Fruit fly (Drosophila melanogaster): ENCODE measurements around the gene frtz.

The frtz gene

dm6 chr2L:1727162-1727825 is 11.6 kb upstream of the frtz start:
- no peak for TF ChIP-seq noc (tag; optimal IDR thresholded peaks at IDR 0.05)

DNA sequence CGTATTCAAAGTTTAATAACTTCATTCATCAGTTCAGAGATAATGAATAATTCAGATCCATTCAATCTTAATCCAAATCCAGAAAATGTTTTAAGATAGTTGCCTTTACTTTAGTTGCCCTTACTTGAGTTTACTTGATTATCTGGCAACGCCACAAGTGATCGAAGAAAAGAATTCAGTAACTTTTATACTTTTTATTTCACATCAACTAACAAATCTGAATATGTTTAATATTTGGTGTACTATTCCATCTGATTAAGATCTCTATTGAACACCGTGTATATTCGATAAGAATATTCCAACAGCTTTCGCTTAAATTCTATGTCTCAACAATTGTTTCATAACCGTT is 8.9 kb upstream of the frtz start:
- TF ChIP-seq noc (tag; optimal IDR thresholded peaks at IDR 0.05): no peak

DNA sequence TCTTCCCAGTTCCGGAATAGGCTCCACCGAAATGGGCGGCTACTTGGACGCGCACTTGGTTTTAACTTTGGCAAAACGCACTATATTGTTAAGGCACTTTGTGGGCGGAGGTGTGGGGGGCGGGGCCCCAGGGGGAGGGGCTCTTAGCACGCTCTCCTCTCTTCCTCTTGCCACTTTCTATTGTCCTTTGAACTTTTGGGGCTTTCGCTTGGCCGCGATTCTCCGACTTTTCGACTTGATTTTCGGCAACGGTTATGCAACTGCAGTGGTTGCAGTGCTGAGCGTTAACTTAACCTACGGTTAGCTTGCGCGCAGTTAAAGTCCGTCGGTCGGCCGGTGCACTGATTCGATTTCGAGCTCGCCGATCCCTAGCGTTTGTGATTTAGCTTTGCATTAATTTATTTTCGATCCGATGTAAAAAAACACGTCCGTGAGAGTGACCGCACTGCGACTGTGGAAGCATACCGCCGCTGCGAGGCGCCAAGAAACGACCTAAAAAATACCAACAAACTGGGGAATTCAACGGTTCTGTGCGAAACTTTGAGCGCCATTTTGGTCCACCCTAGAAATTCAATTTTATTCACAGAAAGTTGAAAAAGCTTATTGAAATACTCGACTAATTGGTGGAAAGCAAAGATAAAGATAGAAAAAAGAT is 8.4 kb upstream of the frtz start, which contains the start of gene Rim2:
Gene Rim2 (minus strand): TSS at position 452 of the 655 bp plus-strand sequence.
- TF ChIP-seq noc (tag; optimal IDR thresholded peaks at IDR 0.05): no peak

DNA sequence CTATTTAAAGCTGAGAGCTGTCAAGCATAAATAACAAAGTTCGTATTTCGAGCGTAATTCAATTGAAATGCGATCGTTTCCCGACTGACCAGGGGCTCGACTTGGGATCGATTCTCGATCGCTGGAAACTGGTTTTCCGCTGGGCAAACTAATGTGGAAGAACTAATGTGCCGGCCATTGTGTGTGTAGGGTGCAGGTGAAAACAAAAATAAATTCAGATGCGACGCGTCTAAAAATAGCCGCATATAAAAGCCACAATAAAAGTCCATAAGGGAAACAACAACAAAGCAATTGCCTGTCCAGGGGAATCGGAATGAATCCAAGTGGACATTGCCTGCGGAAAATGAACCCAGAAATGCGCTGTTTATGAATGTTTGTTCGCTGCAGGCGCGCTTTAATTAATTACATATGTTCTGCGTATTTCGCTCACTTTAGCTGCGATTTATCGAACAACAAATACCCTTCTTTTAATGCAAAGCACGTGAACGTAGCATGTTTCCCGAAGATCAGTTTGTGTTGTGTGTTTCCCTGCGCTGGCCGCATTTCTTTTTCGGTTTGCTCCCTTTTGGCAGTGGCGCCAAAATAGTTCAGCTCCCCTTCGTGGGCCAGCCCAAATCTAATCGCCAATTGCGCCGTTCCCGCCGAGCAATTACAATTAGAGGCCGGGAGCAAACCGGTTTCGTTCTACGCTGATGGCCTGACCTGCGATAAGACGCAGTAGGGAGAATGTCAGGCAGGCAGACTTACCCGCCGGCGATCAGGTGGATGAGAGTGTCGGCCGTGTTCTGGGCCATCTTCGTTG is 7.7 kb upstream of the frtz start:
- TF ChIP-seq noc (tag; optimal IDR thresholded peaks at IDR 0.05): no peak

- no peak for TF ChIP-seq noc (tag; optimal IDR thresholded peaks at IDR 0.05)
Observed at dm6 chr2L:1722260-1722659, 6.6 kb upstream of the frtz start.

DNA sequence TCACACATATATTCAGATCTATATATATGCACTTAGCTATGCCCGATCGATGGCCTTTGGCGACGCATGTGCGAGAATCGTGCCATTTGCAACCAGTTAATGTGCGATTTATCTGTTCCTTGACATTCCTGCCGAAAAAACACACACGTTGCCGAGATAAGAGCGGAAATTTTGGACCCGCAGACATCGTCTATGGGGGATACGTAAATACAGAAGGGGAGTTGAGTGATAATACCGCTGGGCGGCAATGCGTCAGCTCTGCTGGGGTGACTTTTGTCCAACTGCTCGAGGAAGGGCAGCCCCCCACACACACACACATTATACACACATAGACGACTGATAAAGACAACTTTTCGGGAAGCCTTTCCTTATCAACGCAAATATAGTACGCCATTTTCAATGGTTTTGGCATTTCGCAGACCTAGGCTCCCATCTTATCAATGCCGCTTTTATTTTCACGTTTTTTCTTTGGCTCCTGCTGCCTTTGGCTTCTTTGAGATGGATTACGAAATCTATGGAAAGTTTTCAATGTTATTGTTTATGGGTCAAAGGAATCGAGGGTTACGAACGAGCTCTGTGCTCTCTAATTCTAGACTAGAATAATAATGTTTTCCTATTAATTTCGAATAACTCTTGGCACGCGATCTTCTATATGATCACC is 5.3 kb upstream of the frtz start:
- TF ChIP-seq noc (tag; optimal IDR thresholded peaks at IDR 0.05): peak; percentile 51

- TF ChIP-seq noc (tag; optimal IDR thresholded peaks at IDR 0.05): peak; percentile 61
Observed at dm6 chr2L:1719971-1720370, 4.3 kb upstream of the frtz start.

- no peak for TF ChIP-seq noc (tag; optimal IDR thresholded peaks at IDR 0.05)
Observed at dm6 chr2L:1717247-1717646, 1.6 kb upstream of the frtz start.

dm6 chr2L:1710224-1710623 is 5.4 kb downstream of the frtz start, which contains the start of the genes CG17660 and mRpL48:
TSS of gene CG17660 (minus strand) at chr2L:1710421.
TSS of gene mRpL48 (plus strand) at chr2L:1710462.
- TF ChIP-seq noc (tag; optimal IDR thresholded peaks at IDR 0.05): no peak

DNA sequence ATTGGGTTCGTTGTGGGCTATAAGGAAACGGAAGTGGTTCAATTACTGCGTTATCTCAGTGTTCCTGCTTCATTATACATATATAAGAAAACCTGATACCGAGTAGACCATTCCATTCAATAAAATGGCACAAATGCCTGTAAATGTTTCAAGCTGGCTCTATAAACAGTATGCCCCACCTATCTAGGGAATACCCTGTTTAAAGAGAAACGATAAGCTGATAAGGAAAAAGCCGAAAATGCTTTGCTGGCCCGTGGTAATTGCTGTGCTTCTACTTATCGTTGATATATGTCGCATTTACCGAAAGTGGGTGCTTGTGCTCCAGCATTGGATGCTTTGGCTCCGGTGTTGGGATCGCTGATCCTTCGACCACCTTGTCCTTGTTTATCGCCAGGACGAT is 6.3 kb downstream of the frtz start:
- no peak for TF ChIP-seq noc (tag; optimal IDR thresholded peaks at IDR 0.05)

DNA sequence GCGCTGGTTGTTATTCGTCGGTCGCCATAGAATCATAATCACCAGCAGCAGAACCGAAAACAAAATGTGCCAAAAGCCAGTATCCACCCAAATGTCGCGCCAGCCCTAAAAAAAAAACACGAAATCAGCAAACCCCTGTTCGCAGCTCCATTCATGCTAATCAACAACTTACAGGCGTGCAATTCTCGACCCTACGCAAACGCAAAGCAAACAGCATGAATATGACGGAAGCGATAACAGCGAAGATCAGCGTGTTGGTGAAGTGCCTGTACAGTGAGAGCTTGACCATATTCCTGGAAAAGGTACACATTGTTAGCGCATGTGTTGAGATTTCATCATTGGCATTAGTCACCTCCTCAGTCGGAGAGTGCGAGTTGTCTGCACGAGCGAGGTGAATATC is 7.5 kb downstream of the frtz start:
- TF ChIP-seq noc (tag; optimal IDR thresholded peaks at IDR 0.05): no peak

DNA sequence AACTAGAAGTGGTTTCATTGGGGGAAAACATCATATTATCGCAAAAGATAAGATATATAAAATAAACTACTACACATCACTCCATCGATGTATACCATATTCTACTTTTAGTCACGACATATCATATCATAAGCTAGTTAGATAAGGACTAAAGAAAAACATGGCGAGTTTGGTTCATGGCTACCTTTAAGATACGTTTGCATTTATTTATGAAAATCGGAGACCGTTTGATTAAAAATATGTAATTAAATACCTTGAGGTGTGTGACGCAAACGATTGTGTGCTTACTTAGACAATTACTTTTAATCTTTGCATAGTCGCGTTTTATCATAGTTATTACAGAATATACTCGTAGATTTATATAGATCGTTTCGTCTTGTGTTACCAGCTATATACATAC is 8.7 kb downstream of the frtz start:
- TF ChIP-seq noc (tag; optimal IDR thresholded peaks at IDR 0.05): no peak

dm6 chr2L:1704746-1705145 is 10.9 kb downstream of the frtz start, which contains the start of gene cpb:
TSS of gene cpb (plus strand) at chr2L:1704902.
- TF ChIP-seq noc (tag; optimal IDR thresholded peaks at IDR 0.05): no peak

dm6 chr2L:1696269-1696668 is 19.4 kb downstream of the frtz start:
- TF ChIP-seq noc (tag; optimal IDR thresholded peaks at IDR 0.05): no peak

DNA sequence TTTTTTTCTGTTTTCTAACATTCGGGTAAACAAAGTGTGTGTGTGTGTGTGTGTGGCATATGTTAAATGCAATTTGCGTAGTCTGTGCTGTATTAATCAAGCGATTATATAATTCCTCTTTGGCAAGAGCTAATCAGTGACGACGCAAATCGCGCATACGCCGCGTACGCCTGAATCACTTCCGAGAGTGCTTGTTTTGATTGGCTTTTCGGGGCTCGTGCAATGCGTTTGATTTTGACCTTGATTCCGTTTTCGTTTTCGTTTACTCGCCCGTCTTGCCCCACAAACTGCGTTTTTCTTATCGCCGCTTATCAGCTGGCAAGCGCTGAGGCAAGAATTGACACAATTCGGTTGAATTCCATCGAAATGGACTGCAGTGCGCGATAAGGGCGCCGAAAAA is 22.8 kb downstream of the frtz start:
- TF ChIP-seq noc (tag; optimal IDR thresholded peaks at IDR 0.05): peak; percentile 24

DNA sequence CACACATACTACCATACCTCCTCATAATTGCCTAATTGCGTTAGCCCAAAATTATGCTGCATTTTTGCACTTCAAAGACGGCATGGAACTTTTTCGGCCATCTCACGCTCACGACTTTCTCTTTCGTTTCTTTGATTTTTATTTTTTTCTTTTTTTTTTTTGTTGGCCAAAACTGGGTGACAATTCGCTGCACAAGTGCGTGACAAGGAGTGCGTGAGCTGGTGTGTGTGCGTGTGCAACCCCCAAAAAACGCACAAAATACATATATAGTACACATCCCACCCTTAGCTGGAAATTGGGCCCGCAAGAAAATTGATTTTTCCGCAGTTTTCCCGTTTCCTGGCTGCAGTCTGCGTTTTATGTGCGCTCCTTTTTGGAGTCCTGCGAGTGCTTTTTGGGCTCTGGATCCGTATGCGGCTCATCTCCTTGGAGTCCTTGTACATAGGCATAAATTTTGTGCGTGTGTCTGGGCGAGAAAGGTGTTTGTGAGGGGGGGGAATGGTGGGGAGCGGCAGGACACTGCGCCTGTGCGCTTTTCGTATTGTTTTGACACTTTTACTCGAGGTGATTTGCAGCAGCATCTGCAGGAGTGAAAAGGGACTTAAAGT is 43.4 kb downstream of the frtz start:
- TF ChIP-seq noc (tag; optimal IDR thresholded peaks at IDR 0.05): no peak
